Fruit fly (Drosophila melanogaster) whole organism, embryonic: Measurements from ENCODE around the gene rols.

Experiments
- ATbp ChIP-seq: fragments of 200-800 bp; sonication (Bioruptor generic); optimal IDR thresholded peaks from 2 replicates; lab custom pipeline; 2017; ENCODE audit warnings: missing biosample characterization, mild to moderate bottlenecking, missing genetic modification characterization, missing genetic modification reagents
- Ada2b ChIP-seq: fragments of 200-800 bp; sonication (Bioruptor generic); IDR thresholded peaks from 2 replicates; pipeline ENCODE4 v1.3.6; 2022; ENCODE audit warnings: missing biosample characterization, missing genetic modification characterization
- BEAF-32 ChIP-seq: fragments of 200-800 bp; sonication (Bioruptor generic); optimal IDR thresholded peaks from 3 replicates; lab custom pipeline; 2017; ENCODE audit warnings: missing biosample characterization, missing genetic modification characterization, mild to moderate bottlenecking, moderate library complexity, missing genetic modification reagents
- CG10431 ChIP-seq: fragments of 200-800 bp; sonication (Bioruptor generic); optimal IDR thresholded peaks from 3 replicates; lab custom pipeline; 2018; ENCODE audit warnings: missing biosample characterization, mild to moderate bottlenecking, missing genetic modification characterization
- CG11560 ChIP-seq: fragments of 200-800 bp; sonication (Bioruptor generic); IDR thresholded peaks from 3 replicates; pipeline ENCODE4 v1.3.6; 2022; ENCODE audit warnings: missing biosample characterization, missing genetic modification characterization
- CG13424 ChIP-seq: fragments of 200-800 bp; sonication (Bioruptor generic); optimal IDR thresholded peaks from 2 replicates; lab custom pipeline; 2019; ENCODE audit warnings: missing biosample characterization, mild to moderate bottlenecking, missing genetic modification characterization, moderate library complexity
- CG13624 ChIP-seq: fragments of 200-800 bp; sonication (Bioruptor generic); optimal IDR thresholded peaks from 2 replicates; lab custom pipeline; 2016; ENCODE audit warnings: missing biosample characterization, missing genetic modification characterization
- CG13894 ChIP-seq: fragments of 200-800 bp; sonication (Bioruptor generic); optimal IDR thresholded peaks from 3 replicates; lab custom pipeline; 2018; ENCODE audit warnings: missing biosample characterization, mild to moderate bottlenecking, missing genetic modification characterization, moderate library complexity
- CG14667 ChIP-seq: fragments of 200-800 bp; sonication (Bioruptor generic); IDR thresholded peaks from 2 replicates; pipeline ENCODE4 v1.3.6; 2022; ENCODE audit warnings: missing biosample characterization, missing genetic modification characterization
- CG15269 ChIP-seq: fragments of 200-800 bp; sonication (Bioruptor generic); optimal IDR thresholded peaks from 2 replicates; lab custom pipeline; 2018; ENCODE audit warnings: missing biosample characterization, mild to moderate bottlenecking, missing genetic modification characterization, moderate library complexity
- CG1603 ChIP-seq: fragments of 200-800 bp; sonication (Bioruptor generic); optimal IDR thresholded peaks from 2 replicates; lab custom pipeline; 2019; ENCODE audit warnings: missing biosample characterization, mild to moderate bottlenecking, missing genetic modification characterization, moderate library complexity
- CG17912 ChIP-seq: fragments of 200-800 bp; sonication (Bioruptor generic); optimal IDR thresholded peaks from 2 replicates; lab custom pipeline; 2018; ENCODE audit warnings: missing biosample characterization, mild to moderate bottlenecking, missing genetic modification characterization
- CG1832 ChIP-seq: fragments of 200-800 bp; sonication (Bioruptor generic); optimal IDR thresholded peaks from 2 replicates; lab custom pipeline; 2017; ENCODE audit warnings: missing biosample characterization, mild to moderate bottlenecking, missing genetic modification characterization, inconsistent platforms
- CG18764 ChIP-seq: fragments of 200-800 bp; sonication (Bioruptor generic); optimal IDR thresholded peaks from 3 replicates; lab custom pipeline; 2016; ENCODE audit warnings: missing biosample characterization, missing genetic modification characterization
- CG3847 ChIP-seq: fragments of 200-800 bp; sonication (Bioruptor generic); IDR thresholded peaks from 2 replicates; pipeline ENCODE4 v1.3.6; 2022; ENCODE audit warnings: missing biosample characterization, missing genetic modification characterization
- CG4617 ChIP-seq: fragments of 200-800 bp; sonication (Bioruptor generic); optimal IDR thresholded peaks from 3 replicates; lab custom pipeline; 2016; ENCODE audit warnings: missing biosample characterization, missing genetic modification characterization, borderline replicate concordance
- CG4854 ChIP-seq: fragments of 200-800 bp; sonication (Bioruptor generic); optimal IDR thresholded peaks from 2 replicates; lab custom pipeline; 2016; ENCODE audit warnings: missing biosample characterization, missing genetic modification characterization, inconsistent platforms
- CG6765 ChIP-seq: fragments of 200-800 bp; sonication (Bioruptor generic); optimal IDR thresholded peaks from 3 replicates; lab custom pipeline; 2017; ENCODE audit warnings: missing biosample characterization, mild to moderate bottlenecking, missing genetic modification characterization
- CG7556 ChIP-seq: fragments of 200-800 bp; sonication (Bioruptor generic); optimal IDR thresholded peaks from 2 replicates; lab custom pipeline; 2017; ENCODE audit warnings: missing biosample characterization, mild to moderate bottlenecking, missing genetic modification characterization
- CG8924 ChIP-seq: fragments of 200-800 bp; optimal IDR thresholded peaks from 3 replicates; lab custom pipeline; 2019; ENCODE audit warnings: missing biosample characterization, mild to moderate bottlenecking, missing genetic modification characterization, moderate library complexity
- CG9817 ChIP-seq: fragments of 200-800 bp; sonication (Bioruptor generic); optimal IDR thresholded peaks from 2 replicates; lab custom pipeline; 2018; ENCODE audit warnings: missing biosample characterization, mild to moderate bottlenecking, missing genetic modification characterization, moderate library complexity
- CG9932 ChIP-seq: fragments of 200-800 bp; sonication (Bioruptor generic); IDR thresholded peaks from 2 replicates; pipeline ENCODE4 v1.3.6; 2022; ENCODE audit warnings: missing biosample characterization, missing genetic modification characterization
- Doc2 ChIP-seq: fragments of 200-800 bp; sonication (Bioruptor generic); IDR thresholded peaks from 2 replicates; pipeline ENCODE4 v1.3.6; 2022; ENCODE audit warnings: missing biosample characterization, missing genetic modification characterization
- E2f1 ChIP-seq: fragments of 200-800 bp; sonication (Bioruptor generic); IDR thresholded peaks from 2 replicates; pipeline ENCODE4 v1.3.6; 2022; ENCODE audit warnings: missing biosample characterization, missing genetic modification characterization
- HLH54F ChIP-seq: fragments of 200-800 bp; sonication (Bioruptor generic); optimal IDR thresholded peaks from 3 replicates; lab custom pipeline; 2016; ENCODE audit warnings: missing biosample characterization, missing genetic modification characterization
- Hmx ChIP-seq: fragments of 200-800 bp; sonication (Bioruptor generic); optimal IDR thresholded peaks from 2 replicates; lab custom pipeline; 2016; ENCODE audit warnings: missing biosample characterization, missing genetic modification characterization
- Kr ChIP-seq: fragments of 200-800 bp; sonication (Bioruptor generic); optimal IDR thresholded peaks from 2 replicates; lab custom pipeline; 2017; ENCODE audit warnings: missing biosample characterization, mild to moderate bottlenecking, missing genetic modification characterization
- NFAT ChIP-seq: fragments of 200-800 bp; sonication (Bioruptor generic); IDR thresholded peaks from 2 replicates; pipeline ENCODE4 v1.3.6; 2022; ENCODE audit warnings: missing biosample characterization, missing genetic modification characterization
- Nf-YB ChIP-seq: fragments of 200-800 bp; sonication (Bioruptor generic); optimal IDR thresholded peaks from 3 replicates; lab custom pipeline; 2019; ENCODE audit warnings: missing biosample characterization, mild to moderate bottlenecking, missing genetic modification characterization, moderate library complexity
- Oli ChIP-seq: fragments of 200-800 bp; sonication (Bioruptor generic); optimal IDR thresholded peaks from 2 replicates; lab custom pipeline; 2018; ENCODE audit warnings: missing biosample characterization, mild to moderate bottlenecking, missing genetic modification characterization, moderate library complexity
- Spps ChIP-seq: fragments of 200-800 bp; sonication (Bioruptor generic); optimal IDR thresholded peaks from 2 replicates; lab custom pipeline; 2018; ENCODE audit warnings: missing biosample characterization, mild to moderate bottlenecking, missing genetic modification characterization
- Taf1 ChIP-seq: fragments of 200-800 bp; sonication (Bioruptor generic); IDR thresholded peaks from 2 replicates; pipeline ENCODE4 v1.3.6; 2022; ENCODE audit warnings: missing biosample characterization, missing genetic modification characterization
- cas ChIP-seq: fragments of 200-800 bp; sonication (Bioruptor generic); IDR thresholded peaks from 2 replicates; pipeline ENCODE4 v1.3.6; 2022; ENCODE audit warnings: missing biosample characterization, missing genetic modification characterization
- cwo ChIP-seq: fragments of 200-800 bp; sonication (Bioruptor generic); optimal IDR thresholded peaks from 3 replicates; lab custom pipeline; 2017; ENCODE audit warnings: missing biosample characterization, missing genetic modification characterization, mild to moderate bottlenecking, moderate library complexity, missing genetic modification reagents
- dmrt99B ChIP-seq: fragments of 200-800 bp; sonication (Bioruptor generic); optimal IDR thresholded peaks from 2 replicates; lab custom pipeline; 2018; ENCODE audit warnings: missing biosample characterization, mild to moderate bottlenecking, missing genetic modification characterization, moderate library complexity
- fd96Cb ChIP-seq: fragments of 200-800 bp; sonication (Bioruptor generic); optimal IDR thresholded peaks from 2 replicates; lab custom pipeline; 2018; ENCODE audit warnings: missing biosample characterization, mild to moderate bottlenecking, missing genetic modification characterization, moderate library complexity
- gce ChIP-seq: fragments of 200-800 bp; sonication (Bioruptor generic); IDR thresholded peaks from 3 replicates; pipeline ENCODE4 v1.3.6; 2022; ENCODE audit warnings: missing biosample characterization, missing genetic modification characterization
- gcm ChIP-seq: fragments of 200-800 bp; sonication (Bioruptor generic); optimal IDR thresholded peaks from 2 replicates; lab custom pipeline; 2019; ENCODE audit warnings: missing biosample characterization, mild to moderate bottlenecking, missing genetic modification characterization, moderate library complexity
- kah ChIP-seq: fragments of 200-800 bp; sonication (Bioruptor generic); optimal IDR thresholded peaks from 2 replicates; lab custom pipeline; 2018; ENCODE audit warnings: missing biosample characterization, mild to moderate bottlenecking, missing genetic modification characterization
- klu ChIP-seq: fragments of 200-800 bp; sonication (Bioruptor generic); IDR thresholded peaks from 2 replicates; pipeline ENCODE4 v1.3.6; 2022; ENCODE audit warnings: missing biosample characterization, missing genetic modification characterization
- lbe ChIP-seq: fragments of 200-800 bp; sonication (Bioruptor generic); optimal IDR thresholded peaks from 2 replicates; lab custom pipeline; 2016; ENCODE audit warnings: missing biosample characterization, mild to moderate bottlenecking, missing genetic modification characterization
- pb ChIP-seq: fragments of 200-800 bp; sonication (Bioruptor generic); optimal IDR thresholded peaks from 3 replicates; lab custom pipeline; 2016; ENCODE audit warnings: missing biosample characterization, missing genetic modification characterization
- pfk ChIP-seq: fragments of 200-800 bp; sonication (Bioruptor generic); optimal IDR thresholded peaks from 2 replicates; lab custom pipeline; 2018; ENCODE audit warnings: missing biosample characterization, mild to moderate bottlenecking, missing genetic modification characterization, moderate library complexity
- scrt ChIP-seq: fragments of 200-800 bp; sonication (Bioruptor generic); optimal IDR thresholded peaks from 2 replicates; lab custom pipeline; 2018; ENCODE audit warnings: missing biosample characterization, mild to moderate bottlenecking, missing genetic modification characterization, moderate library complexity
- shn ChIP-seq: fragments of 200-800 bp; sonication (Bioruptor generic); optimal IDR thresholded peaks from 3 replicates; lab custom pipeline; 2016; ENCODE audit warnings: missing biosample characterization, missing genetic modification characterization
- sqz ChIP-seq: fragments of 200-800 bp; sonication (Bioruptor generic); optimal IDR thresholded peaks from 3 replicates; lab custom pipeline; 2018; ENCODE audit warnings: missing biosample characterization, mild to moderate bottlenecking, missing genetic modification characterization
- sr ChIP-seq: fragments of 200-800 bp; sonication (Bioruptor generic); IDR thresholded peaks from 3 replicates; pipeline ENCODE4 v1.3.6; 2022; ENCODE audit warnings: missing biosample characterization, missing genetic modification characterization
- stwl ChIP-seq: fragments of 200-800 bp; sonication (Bioruptor generic); optimal IDR thresholded peaks from 3 replicates; lab custom pipeline; 2018; ENCODE audit warnings: missing biosample characterization, mild to moderate bottlenecking, missing genetic modification characterization, moderate library complexity
- tgo ChIP-seq: fragments of 200-800 bp; sonication (Bioruptor generic); IDR thresholded peaks from 3 replicates; pipeline ENCODE4 v1.3.6; 2022; ENCODE audit warnings: missing biosample characterization, missing genetic modification characterization
- zen2 ChIP-seq: fragments of 200-800 bp; sonication (Bioruptor generic); IDR thresholded peaks from 3 replicates; pipeline ENCODE4 v1.3.6; 2022; ENCODE audit warnings: missing biosample characterization, missing genetic modification characterization; ENCODE audit not compliant: partially characterized antibody
- zfh1 ChIP-seq: fragments of 200-800 bp; sonication (Bioruptor generic); IDR thresholded peaks from 3 replicates; pipeline ENCODE4 v1.3.6; 2022; ENCODE audit warnings: missing biosample characterization, missing genetic modification characterization

Gene rols

DNA sequence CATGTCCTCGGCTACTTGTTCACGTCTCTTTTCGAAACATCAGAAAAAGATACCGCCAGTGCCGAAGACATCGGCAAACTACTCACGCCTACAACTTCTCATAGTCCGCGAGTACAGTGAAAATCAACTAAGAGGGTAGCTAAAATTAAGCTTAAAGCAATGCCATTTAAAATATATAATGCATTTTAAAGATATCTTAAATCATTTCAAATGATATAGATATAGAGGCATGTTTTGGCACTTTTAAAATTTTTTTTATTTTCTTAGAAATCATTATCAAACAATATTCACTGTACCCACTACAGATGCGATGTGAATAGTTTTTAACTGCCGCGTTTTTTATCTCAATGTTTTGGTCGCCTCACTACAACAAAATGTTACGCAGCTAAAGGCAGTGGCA is 14.0 kb downstream of the rols start (continued):
- TF ChIP-seq NFAT (GFP tag; lab: Robert Waterston, UW) (no peak), CG1603 (tag; lab: Kevin White, UChicago) (no peak), pfk (GFP tag; lab: Kevin White, UChicago) (no peak), CG6765 (GFP tag; lab: Kevin White, UChicago) (no peak), HLH54F (GFP tag; lab: Kevin White, UChicago) (no peak), gce (GFP tag; lab: Robert Waterston, UW) (no peak), Doc2 (GFP tag; lab: Robert Waterston, UW) (no peak), scrt (GFP tag; lab: Kevin White, UChicago) (no peak), CG15269 (tag; lab: Kevin White, UChicago) (peak; percentile 43), CG13624 (GFP tag; lab: Kevin White, UChicago) (no peak), CG11560 (no peak), Taf1 (GFP tag; lab: Robert Waterston, UW) (0 out of 2 replicates have a peak, but pooled peaks have one; percentile 50), Hmx (no peak), zen2 (GFP tag; lab: Robert Waterston, UW) (no peak), Nf-YB (GFP tag; lab: Kevin White, UChicago) (no peak), CG1832 (GFP tag; lab: Kevin White, UChicago) (no peak), klu (GFP tag; lab: Robert Waterston, UW) (no peak), CG13894 (no peak), cas (GFP tag; lab: Robert Waterston, UW) (no peak), CG8924 (tag; lab: Kevin White, UChicago) (peak; percentile 27), E2f1 (GFP tag; lab: Robert Waterston, UW) (peak; percentile 33; the same call in 1 of the 2 replicates), pb (GFP tag; lab: Kevin White, UChicago) (no peak), CG9932 (GFP tag; lab: Robert Waterston, UW) (peak; percentile 48), shn (GFP tag; lab: Kevin White, UChicago) (no peak), sr (GFP tag; lab: Robert Waterston, UW) (no peak), zfh1 (GFP tag; lab: Robert Waterston, UW) (0 out of 3 replicates have a peak, but pooled peaks have one; percentile 27), CG3847 (GFP tag; lab: Robert Waterston, UW) (peak; percentile 23; the same call in 1 of the 2 replicates), tgo (GFP tag; lab: Robert Waterston, UW) (peak; percentile 54; the same call in 1 of the 3 replicates), CG13424 (tag; lab: Kevin White, UChicago) (peak; percentile 28), CG7556 (GFP tag; lab: Kevin White, UChicago) (no peak), cwo (no peak), Oli (peak; percentile 12), fd96Cb (tag; lab: Kevin White, UChicago) (peak; percentile 34), gcm (peak; percentile 11), kah (GFP tag; lab: Kevin White, UChicago) (no peak), CG17912 (no peak), sqz (GFP tag; lab: Kevin White, UChicago) (no peak), lbe (GFP tag; lab: Kevin White, UChicago) (no peak), Ada2b (GFP tag; lab: Robert Waterston, UW) (peak; percentile 62), CG10431 (no peak), CG9817 (tag; lab: Kevin White, UChicago) (peak; percentile 37), Spps (tag; lab: Kevin White, UChicago) (no peak), CG4854 (no peak), ATbp (GFP tag; lab: Kevin White, UChicago) (peak; percentile 11), CG18764 (GFP tag; lab: Kevin White, UChicago) (no peak), CG4617 (GFP tag; lab: Kevin White, UChicago) (no peak), stwl (tag; lab: Kevin White, UChicago) (no peak), Kr (GFP tag; lab: Kevin White, UChicago) (no peak), dmrt99B (tag; lab: Kevin White, UChicago) (peak; percentile 42), BEAF-32 (no peak), CG14667 (peak; percentile 44; the same call in 1 of the 2 replicates)
